Fruit fly (Drosophila melanogaster) whole organism, embryonic: ENCODE results near the gene CG43799.
A peak's percentile ranks its signal among the peaks of the same experiment; 100 is the strongest.

Experiments
- CG11695 ChIP-seq: fragments of 200-800 bp; sonication (Bioruptor generic); IDR thresholded peaks from 3 replicates; pipeline ENCODE4 v1.3.6; 2022; ENCODE audit warnings: missing biosample characterization, missing genetic modification characterization
- CG17359 ChIP-seq: fragments of 200-800 bp; sonication (Bioruptor generic); optimal IDR thresholded peaks from 3 replicates; lab custom pipeline; 2018; ENCODE audit warnings: missing biosample characterization, mild to moderate bottlenecking, missing genetic modification characterization, moderate library complexity
- CG4282 ChIP-seq: fragments of 200-800 bp; sonication (Bioruptor generic); optimal IDR thresholded peaks from 2 replicates; lab custom pipeline; 2016; ENCODE audit warnings: missing biosample characterization, missing genetic modification characterization
- CG5245 ChIP-seq: fragments of 200-800 bp; sonication (Bioruptor generic); optimal IDR thresholded peaks from 3 replicates; lab custom pipeline; 2016; ENCODE audit warnings: missing biosample characterization, missing genetic modification characterization
- CG7987 ChIP-seq: fragments of 200-800 bp; sonication (Bioruptor generic); optimal IDR thresholded peaks from 2 replicates; lab custom pipeline; 2018; ENCODE audit warnings: missing biosample characterization, mild to moderate bottlenecking, missing genetic modification characterization, moderate library complexity
- CG8359 ChIP-seq: fragments of 200-800 bp; sonication (Bioruptor generic); optimal IDR thresholded peaks from 2 replicates; lab custom pipeline; 2017; ENCODE audit warnings: missing biosample characterization, mild to moderate bottlenecking, missing genetic modification characterization, borderline replicate concordance
- Chrac-16 ChIP-seq: fragments of 200-800 bp; sonication (Bioruptor generic); optimal IDR thresholded peaks from 3 replicates; lab custom pipeline; 2016; ENCODE audit warnings: missing biosample characterization, missing genetic modification characterization
- CoRest ChIP-seq: fragments of 200-800 bp; sonication (Bioruptor generic); optimal IDR thresholded peaks from 3 replicates; lab custom pipeline; 2018; ENCODE audit warnings: missing biosample characterization, mild to moderate bottlenecking, missing genetic modification characterization, moderate library complexity
- Deaf1 ChIP-seq: fragments of 200-800 bp; optimal IDR thresholded peaks from 3 replicates; lab custom pipeline; 2019; ENCODE audit warnings: missing biosample characterization, mild to moderate bottlenecking, missing genetic modification characterization, moderate library complexity
- Drgx ChIP-seq: fragments of 200-800 bp; sonication (Bioruptor generic); IDR thresholded peaks from 2 replicates; pipeline ENCODE4 v1.3.6; 2022; ENCODE audit warnings: missing biosample characterization, missing genetic modification characterization
- E2f1 ChIP-seq: fragments of 200-800 bp; sonication (Bioruptor generic); IDR thresholded peaks from 2 replicates; pipeline ENCODE4 v1.3.6; 2022; ENCODE audit warnings: missing biosample characterization, missing genetic modification characterization
- Gug ChIP-seq: fragments of 200-800 bp; sonication (Bioruptor generic); IDR thresholded peaks from 4 replicates; pipeline ENCODE4 v1.3.6; 2022; ENCODE audit warnings: missing biosample characterization, missing genetic modification characterization
- HLH4C ChIP-seq: fragments of 200-800 bp; sonication (Bioruptor generic); IDR thresholded peaks from 3 replicates; pipeline ENCODE4 v1.3.6; 2022; ENCODE audit warnings: missing biosample characterization, missing genetic modification characterization; ENCODE audit not compliant: partially characterized antibody
- HmgD ChIP-seq: fragments of 200-800 bp; sonication (Bioruptor generic); optimal IDR thresholded peaks from 3 replicates; lab custom pipeline; 2016; ENCODE audit warnings: missing biosample characterization, missing genetic modification characterization
- HmgZ ChIP-seq: fragments of 200-800 bp; sonication (Bioruptor generic); optimal IDR thresholded peaks from 2 replicates; lab custom pipeline; 2018; ENCODE audit warnings: missing biosample characterization, mild to moderate bottlenecking, missing genetic modification characterization
- Hmx ChIP-seq: fragments of 200-800 bp; sonication (Bioruptor generic); optimal IDR thresholded peaks from 2 replicates; lab custom pipeline; 2016; ENCODE audit warnings: missing biosample characterization, missing genetic modification characterization
- Kr ChIP-seq: fragments of 200-800 bp; sonication (Bioruptor generic); optimal IDR thresholded peaks from 2 replicates; lab custom pipeline; 2017; ENCODE audit warnings: missing biosample characterization, mild to moderate bottlenecking, missing genetic modification characterization
- MESR4 ChIP-seq: fragments of 200-800 bp; sonication (Bioruptor generic); optimal IDR thresholded peaks from 2 replicates; lab custom pipeline; 2018; ENCODE audit warnings: missing biosample characterization, mild to moderate bottlenecking, missing genetic modification characterization, moderate library complexity
- Max ChIP-seq: fragments of 200-800 bp; sonication (Bioruptor generic); optimal IDR thresholded peaks from 2 replicates; lab custom pipeline; 2016; ENCODE audit warnings: missing biosample characterization, mild to moderate bottlenecking, missing genetic modification characterization
- NFAT ChIP-seq: fragments of 200-800 bp; sonication (Bioruptor generic); IDR thresholded peaks from 2 replicates; pipeline ENCODE4 v1.3.6; 2022; ENCODE audit warnings: missing biosample characterization, missing genetic modification characterization
- Optix ChIP-seq: fragments of 200-800 bp; sonication (Bioruptor generic); IDR thresholded peaks from 3 replicates; pipeline ENCODE4 v1.3.6; 2022; ENCODE audit warnings: missing biosample characterization, missing genetic modification characterization
- Pdp1 ChIP-seq, 2 experiments: fragments of 200-800 bp; sonication (Bioruptor generic); optimal IDR thresholded peaks; 3 replicates each; lab custom pipeline; 2016; ENCODE audit warnings: missing biosample characterization in 2 of 2, missing genetic modification characterization in 2 of 2, mild to moderate bottlenecking in 1 of 2, moderate library complexity in 1 of 2
- Sin3A ChIP-seq: fragments of >200 bp; optimal IDR thresholded peaks from 2 replicates; lab custom pipeline; 2018
- Tbp ChIP-seq: fragments of >200 bp; optimal IDR thresholded peaks from 2 replicates; lab custom pipeline; 2018; ENCODE audit warnings: missing biosample characterization, missing genetic modification characterization
- Xrp1 ChIP-seq: fragments of 200-800 bp; sonication (Bioruptor generic); IDR thresholded peaks from 2 replicates; pipeline ENCODE4 v1.3.6; 2022; ENCODE audit warnings: missing biosample characterization, missing genetic modification characterization
- bbx ChIP-seq: fragments of 200-800 bp; sonication (Bioruptor generic); IDR thresholded peaks from 2 replicates; pipeline ENCODE4 v1.3.6; 2022; ENCODE audit warnings: missing biosample characterization, missing genetic modification characterization; ENCODE audit not compliant: partially characterized antibody
- cad ChIP-seq: fragments of >200 bp; optimal IDR thresholded peaks from 2 replicates; lab custom pipeline; 2017; ENCODE audit warnings: missing biosample characterization, missing genetic modification characterization
- cas ChIP-seq: fragments of 200-800 bp; sonication (Bioruptor generic); IDR thresholded peaks from 2 replicates; pipeline ENCODE4 v1.3.6; 2022; ENCODE audit warnings: missing biosample characterization, missing genetic modification characterization
- cg ChIP-seq: fragments of 200-800 bp; sonication (Bioruptor generic); optimal IDR thresholded peaks from 3 replicates; lab custom pipeline; 2019; ENCODE audit warnings: missing biosample characterization, mild to moderate bottlenecking, missing genetic modification characterization, moderate library complexity
- crp ChIP-seq, 2 experiments: fragments of 200-800 bp; sonication (Bioruptor generic); optimal IDR thresholded peaks; 2 replicates in 1 of 2; 3 replicates in 1 of 2; lab custom pipeline; 2017; ENCODE audit warnings: missing biosample characterization in 2 of 2, missing genetic modification characterization in 2 of 2, mild to moderate bottlenecking in 1 of 2, moderate library complexity in 1 of 2
- dati ChIP-seq: fragments of 200-800 bp; sonication (Bioruptor generic); IDR thresholded peaks from 2 replicates; pipeline ENCODE4 v1.3.6; 2022; ENCODE audit warnings: missing biosample characterization, missing genetic modification characterization
- eve ChIP-seq, 2 experiments: fragments of >200 bp; optimal IDR thresholded peaks; 2 replicates each; lab custom pipeline; 2017; ENCODE audit warnings: missing biosample characterization in 2 of 2, missing genetic modification characterization in 2 of 2
- fru ChIP-seq: fragments of >200 bp; optimal IDR thresholded peaks from 2 replicates; lab custom pipeline; 2017
- ftz-f1 ChIP-seq: fragments of 200-800 bp; sonication (Bioruptor generic); optimal IDR thresholded peaks from 2 replicates; lab custom pipeline; 2016; ENCODE audit warnings: missing biosample characterization, missing genetic modification characterization
- grau ChIP-seq: fragments of 200-800 bp; optimal IDR thresholded peaks from 3 replicates; lab custom pipeline; 2019; ENCODE audit warnings: missing biosample characterization, mild to moderate bottlenecking, missing genetic modification characterization, moderate library complexity
- gt ChIP-seq: fragments of 200-800 bp; sonication (Bioruptor generic); IDR thresholded peaks from 2 replicates; pipeline ENCODE4 v1.3.6; 2022; ENCODE audit warnings: missing biosample characterization, missing genetic modification characterization
- her ChIP-seq: fragments of 200-800 bp; sonication (Bioruptor generic); optimal IDR thresholded peaks from 2 replicates; lab custom pipeline; 2016; ENCODE audit warnings: missing biosample characterization, missing genetic modification characterization
- knrl ChIP-seq: fragments of 200-800 bp; sonication (Bioruptor generic); IDR thresholded peaks from 3 replicates; pipeline ENCODE4 v1.3.6; 2022; ENCODE audit warnings: missing biosample characterization, missing genetic modification characterization; ENCODE audit not compliant: partially characterized antibody
- lola ChIP-seq, 3 experiments: fragments of >200 bp in 2 of 3; fragments of 200-800 bp in 1 of 3; sonication (Bioruptor generic) in 1 of 3; optimal IDR thresholded peaks; 2 replicates each; lab custom pipeline; 2017 to 2019; ENCODE audit warnings: missing biosample characterization in 3 of 3, missing genetic modification characterization in 3 of 3, mild to moderate bottlenecking in 1 of 3, moderate library complexity in 1 of 3
- maf-S ChIP-seq: fragments of 200-800 bp; sonication (Bioruptor generic); optimal IDR thresholded peaks from 2 replicates; lab custom pipeline; 2016; ENCODE audit warnings: missing biosample characterization, missing genetic modification characterization
- pum ChIP-seq: fragments of 200-800 bp; sonication (Bioruptor generic); optimal IDR thresholded peaks from 2 replicates; lab custom pipeline; 2016; ENCODE audit warnings: missing biosample characterization, missing genetic modification characterization
- run ChIP-seq: fragments of 200-800 bp; sonication (Bioruptor generic); optimal IDR thresholded peaks from 3 replicates; lab custom pipeline; 2018; ENCODE audit warnings: missing biosample characterization, mild to moderate bottlenecking, missing genetic modification characterization
- sc ChIP-seq, 3 experiments: fragments of >200 bp in 2 of 3; fragments of 200-800 bp in 1 of 3; sonication (Bioruptor generic) in 1 of 3; optimal IDR thresholded peaks; 2 replicates in 2 of 3; 3 replicates in 1 of 3; lab custom pipeline; 2017; ENCODE audit warnings: mild to moderate bottlenecking in 1 of 3, missing biosample characterization in 1 of 3, missing genetic modification characterization in 1 of 3, missing genetic modification reagents in 1 of 3
- sens ChIP-seq: fragments of 200-800 bp; sonication (Bioruptor generic); peaks from one replicate; lab custom pipeline; 2016; ENCODE audit warnings: missing biosample characterization, missing genetic modification characterization
- slbo ChIP-seq: fragments of 200-800 bp; sonication (Bioruptor generic); IDR thresholded peaks from 2 replicates; pipeline ENCODE4 v1.3.6; 2022; ENCODE audit warnings: missing biosample characterization, missing genetic modification characterization
- sna ChIP-seq: fragments of 200-800 bp; sonication (Bioruptor generic); IDR thresholded peaks from 2 replicates; pipeline ENCODE4 v1.3.6; 2022; ENCODE audit warnings: missing biosample characterization, missing genetic modification characterization; ENCODE audit not compliant: partially characterized antibody
- tap ChIP-seq: fragments of 200-800 bp; optimal IDR thresholded peaks from 3 replicates; lab custom pipeline; 2019; ENCODE audit warnings: missing biosample characterization, mild to moderate bottlenecking, missing genetic modification characterization, moderate library complexity
- tup ChIP-seq: fragments of 200-800 bp; sonication (Bioruptor generic); optimal IDR thresholded peaks from 2 replicates; lab custom pipeline; 2016; ENCODE audit warnings: missing biosample characterization, mild to moderate bottlenecking, missing genetic modification characterization, moderate library complexity
- unpg ChIP-seq: fragments of 200-800 bp; sonication (Bioruptor generic); optimal IDR thresholded peaks from 3 replicates; lab custom pipeline; 2018; ENCODE audit warnings: missing biosample characterization, mild to moderate bottlenecking, missing genetic modification characterization, moderate library complexity
- vnd ChIP-seq: fragments of 200-800 bp; sonication (Bioruptor generic); IDR thresholded peaks from 3 replicates; pipeline ENCODE4 v1.3.6; 2022; ENCODE audit warnings: missing biosample characterization, missing genetic modification characterization; ENCODE audit not compliant: partially characterized antibody
- zen2 ChIP-seq: fragments of 200-800 bp; sonication (Bioruptor generic); IDR thresholded peaks from 3 replicates; pipeline ENCODE4 v1.3.6; 2022; ENCODE audit warnings: missing biosample characterization, missing genetic modification characterization; ENCODE audit not compliant: partially characterized antibody

The CG43799 gene

DNA sequence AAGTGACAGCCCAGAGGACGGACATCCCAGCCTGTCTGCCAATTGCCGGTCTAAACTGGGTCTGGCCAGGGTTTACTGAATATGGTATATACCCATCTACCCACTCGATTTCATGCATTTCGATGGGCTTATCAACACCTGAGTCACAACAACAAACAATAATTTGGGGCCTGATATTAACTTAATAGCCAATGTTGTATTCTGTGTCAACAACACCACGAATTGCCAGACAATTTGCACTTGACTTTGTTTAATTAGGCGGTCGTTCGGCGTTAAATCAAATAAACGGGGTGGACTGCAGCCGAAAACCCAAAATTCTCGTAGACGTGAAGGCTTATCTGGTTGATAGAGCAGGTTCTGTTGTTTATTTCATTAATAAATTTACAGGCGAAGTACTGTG, 11.8 kb downstream of the CG43799 start (continued):
- no peak for TF ChIP-seq pum (GFP tag; lab: Kevin White, UChicago)
- no peak for TF ChIP-seq sna (GFP tag; lab: Robert Waterston, UW)
- TF ChIP-seq Hmx (GFP tag; lab: Kevin White, UChicago), result no peak
- TF ChIP-seq Chrac-16 (GFP tag; lab: Kevin White, UChicago), result no peak
- TF ChIP-seq crp (GFP tag; optimal IDR thresholded peaks at IDR 0.05; lab: Kevin White, UChicago), result no peak
- no peak for TF ChIP-seq eve (GFP tag; optimal IDR thresholded peaks at IDR 0.05; lab: Kevin White, UChicago)
- TF ChIP-seq knrl, result no peak
- TF ChIP-seq HmgZ (tag; lab: Kevin White, UChicago), result no peak
- TF ChIP-seq grau (tag; lab: Kevin White, UChicago), result peak; percentile 2
- no peak for TF ChIP-seq cad (GFP tag; lab: Kevin White, UChicago)
- no peak for TF ChIP-seq HmgD (GFP tag; lab: Kevin White, UChicago)
- TF ChIP-seq Drgx (GFP tag; lab: Robert Waterston, UW), result no peak
- no peak for TF ChIP-seq cg (GFP tag; lab: Kevin White, UChicago)
- TF ChIP-seq CG7987 (GFP tag; lab: Kevin White, UChicago), result peak; percentile 53
- no peak for TF ChIP-seq Pdp1 (GFP tag; optimal IDR thresholded peaks at IDR 0.05; lab: Kevin White, UChicago)
- TF ChIP-seq ftz-f1, result no peak
- TF ChIP-seq CG4282 (GFP tag; lab: Kevin White, UChicago), result no peak
- peak; percentile 86 for TF ChIP-seq sens (GFP tag; lab: Kevin White, UChicago)
- no peak for TF ChIP-seq slbo (GFP tag; lab: Robert Waterston, UW)
- no peak for TF ChIP-seq Kr (GFP tag; lab: Kevin White, UChicago)
- TF ChIP-seq gt, result no peak
- peak; percentile 14 for TF ChIP-seq her (GFP tag; lab: Kevin White, UChicago)
- TF ChIP-seq Sin3A (lab: Kevin White, UChicago), result no peak
- peak; percentile 4 for TF ChIP-seq run (tag; lab: Kevin White, UChicago)
- no peak for TF ChIP-seq Gug (GFP tag; lab: Robert Waterston, UW)
- peak; percentile 43 for TF ChIP-seq unpg (GFP tag; lab: Kevin White, UChicago)
- no peak for TF ChIP-seq CG5245 (GFP tag; lab: Kevin White, UChicago)
- no peak for TF ChIP-seq E2f1
- TF ChIP-seq Optix (GFP tag; lab: Robert Waterston, UW), result no peak
- no peak for TF ChIP-seq lola (GFP tag; optimal IDR thresholded peaks at IDR 0.05; lab: Kevin White, UChicago)
- TF ChIP-seq zen2, result no peak
- TF ChIP-seq Xrp1 (GFP tag; lab: Robert Waterston, UW), result peak; percentile 36; the same call in 1 of the 2 replicates
- TF ChIP-seq sc (optimal IDR thresholded peaks at IDR 0.05; lab: Kevin White, UChicago), result no peak
- peak; percentile 42 for TF ChIP-seq sc (GFP tag; optimal IDR thresholded peaks at IDR 0.05; lab: Kevin White, UChicago)
- no peak for TF ChIP-seq MESR4
- TF ChIP-seq CG17359 (tag; lab: Kevin White, UChicago), result no peak
- TF ChIP-seq Max (GFP tag; lab: Kevin White, UChicago), result no peak
- no peak for TF ChIP-seq Deaf1 (tag; lab: Kevin White, UChicago)
- no peak for TF ChIP-seq dati (GFP tag; lab: Robert Waterston, UW)
- no peak for TF ChIP-seq tup (GFP tag; lab: Kevin White, UChicago)
- no peak for TF ChIP-seq Tbp (GFP tag; lab: Kevin White, UChicago)
- TF ChIP-seq vnd (GFP tag; lab: Robert Waterston, UW), result no peak
- TF ChIP-seq NFAT (GFP tag; lab: Robert Waterston, UW), result no peak
- TF ChIP-seq HLH4C, result no peak
- TF ChIP-seq CG8359 (GFP tag; lab: Kevin White, UChicago), result no peak
- no peak for TF ChIP-seq tap (tag; lab: Kevin White, UChicago)
- TF ChIP-seq bbx (GFP tag; lab: Robert Waterston, UW), result no peak
- TF ChIP-seq maf-S (GFP tag; lab: Kevin White, UChicago), result peak; percentile 33
- TF ChIP-seq cas (GFP tag; lab: Robert Waterston, UW), result no peak
- no peak for TF ChIP-seq CoRest
- TF ChIP-seq fru (lab: Kevin White, UChicago), result no peak
- peak; percentile 68; the same call in 2 of the 3 replicates for TF ChIP-seq CG11695 (GFP tag; lab: Robert Waterston, UW)
